Worm (Caenorhabditis elegans) whole organism, early embryonic: ENCODE results near the gene otub-3.
"Not testable (repeated sequence)": the region's sequence is repeated elsewhere in the genome, so short reads cannot be mapped to it uniquely, and the experiment has no call there.

Experiments
- B0310.2 ChIP-seq: sonication (generic microtip); optimal IDR thresholded peaks from 2 replicates; lab custom pipeline; 2016; ENCODE audit warnings: mild to moderate bottlenecking, missing genetic modification characterization, missing compliant biosample characterization
- F13C5.2 ChIP-seq: sonication (generic microtip); optimal IDR thresholded peaks from 2 replicates; lab custom pipeline; 2017; ENCODE audit warnings: mild to moderate bottlenecking, missing genetic modification characterization, inconsistent platforms, missing compliant biosample characterization
- ama-1 ChIP-seq: fragments of 150-350 bp; optimal IDR thresholded peaks from 2 replicates; lab custom pipeline; 2014
- ceh-13 ChIP-seq: fragments of 200-800 bp; sonication (Bioruptor generic); optimal IDR thresholded peaks from 2 replicates; lab custom pipeline; 2018; ENCODE audit warnings: mild to moderate bottlenecking, missing genetic modification characterization, missing compliant biosample characterization
- scrt-1 ChIP-seq: fragments of 200-800 bp; sonication (Bioruptor generic); IDR thresholded peaks from 2 replicates; pipeline ENCODE4 v1.3.6; 2022; ENCODE audit warnings: missing genetic modification characterization, missing compliant biosample characterization
- sea-1 ChIP-seq: fragments of 200-800 bp; sonication (Bioruptor generic); conservative IDR thresholded peaks from 2 replicates; pipeline ENCODE4 v1.3.6; 2022; ENCODE audit warnings: missing genetic modification characterization, missing compliant biosample characterization

- TF ChIP-seq sea-1 (GFP tag; lab: Robert Waterston, UW); B0310.2 (tag; lab: Kevin White, UChicago); ama-1 (lab: Kevin White, UChicago); F13C5.2 (tag; lab: Kevin White, UChicago); scrt-1 (GFP tag; lab: Robert Waterston, UW); ceh-13: not testable (repeated sequence)
Measured at ce11 chrIV:8715032-8715431, 12.9 kb upstream of the otub-3 start, which contains the start of the genes parg-2 and ipla-5.
